Fruit fly (Drosophila melanogaster) whole organism, embryonic: Measurements from ENCODE around the gene RhoGDI.
A peak's percentile ranks its signal among the peaks of the same experiment; 100 is the strongest.

Source experiments
- Atf-2 ChIP-seq: fragments of 200-800 bp; sonication (Bioruptor generic); optimal IDR thresholded peaks from 2 replicates; lab custom pipeline; 2016; ENCODE audit warnings: missing biosample characterization, missing genetic modification characterization
- BEAF-32 ChIP-seq: fragments of 200-800 bp; sonication (Bioruptor generic); optimal IDR thresholded peaks from 3 replicates; lab custom pipeline; 2017; ENCODE audit warnings: missing biosample characterization, missing genetic modification characterization, mild to moderate bottlenecking, moderate library complexity, missing genetic modification reagents
- BtbVII ChIP-seq: fragments of 200-800 bp; sonication (Bioruptor generic); optimal IDR thresholded peaks from 3 replicates; lab custom pipeline; 2017; ENCODE audit warnings: missing biosample characterization, mild to moderate bottlenecking, missing genetic modification characterization
- CG10274 ChIP-seq: fragments of 200-800 bp; sonication (Bioruptor generic); optimal IDR thresholded peaks from 3 replicates; lab custom pipeline; 2017; ENCODE audit warnings: missing biosample characterization, mild to moderate bottlenecking, missing genetic modification characterization
- CG12104 ChIP-seq: fragments of 200-800 bp; sonication (Bioruptor generic); optimal IDR thresholded peaks from 3 replicates; lab custom pipeline; 2016; ENCODE audit warnings: missing biosample characterization, missing genetic modification characterization
- CG12155 ChIP-seq: fragments of 200-800 bp; sonication (Bioruptor generic); optimal IDR thresholded peaks from 3 replicates; lab custom pipeline; 2016; ENCODE audit warnings: missing biosample characterization, missing genetic modification characterization
- CG13775 ChIP-seq: fragments of 200-800 bp; sonication (Bioruptor generic); optimal IDR thresholded peaks from 3 replicates; lab custom pipeline; 2017; ENCODE audit warnings: missing biosample characterization, mild to moderate bottlenecking, missing genetic modification characterization
- CG15479 ChIP-seq: fragments of 200-800 bp; sonication (Bioruptor generic); optimal IDR thresholded peaks from 3 replicates; lab custom pipeline; 2019; ENCODE audit warnings: missing biosample characterization, mild to moderate bottlenecking, missing genetic modification characterization, moderate library complexity
- CG17361 ChIP-seq: fragments of 200-800 bp; sonication (Bioruptor generic); IDR thresholded peaks from 3 replicates; pipeline ENCODE4 v1.3.6; 2022; ENCODE audit warnings: missing biosample characterization, missing genetic modification characterization
- CG17568 ChIP-seq: fragments of 200-800 bp; sonication (Bioruptor generic); optimal IDR thresholded peaks from 2 replicates; lab custom pipeline; 2018; ENCODE audit warnings: missing biosample characterization, mild to moderate bottlenecking, missing genetic modification characterization, moderate library complexity
- CG1792 ChIP-seq: fragments of 200-800 bp; sonication (Bioruptor generic); optimal IDR thresholded peaks from 2 replicates; lab custom pipeline; 2016; ENCODE audit warnings: missing biosample characterization, missing genetic modification characterization
- CG2889 ChIP-seq: fragments of 200-800 bp; sonication (Bioruptor generic); IDR thresholded peaks from 3 replicates; pipeline ENCODE4 v1.3.6; 2022; ENCODE audit warnings: missing biosample characterization, missing genetic modification characterization
- CG31441 ChIP-seq: fragments of 200-800 bp; sonication (Bioruptor generic); IDR thresholded peaks from 2 replicates; pipeline ENCODE4 v1.3.6; 2022; ENCODE audit warnings: missing biosample characterization, missing genetic modification characterization
- CG3407 ChIP-seq: fragments of 200-800 bp; sonication (Bioruptor generic); optimal IDR thresholded peaks from 2 replicates; lab custom pipeline; 2018; ENCODE audit warnings: missing biosample characterization, mild to moderate bottlenecking, missing genetic modification characterization
- CG34376 ChIP-seq: fragments of 200-800 bp; sonication (Bioruptor generic); optimal IDR thresholded peaks from 2 replicates; lab custom pipeline; 2018; ENCODE audit warnings: missing biosample characterization, mild to moderate bottlenecking, missing genetic modification characterization
- CG3838 ChIP-seq: fragments of 200-800 bp; sonication (Bioruptor generic); optimal IDR thresholded peaks from 3 replicates; lab custom pipeline; 2016; ENCODE audit warnings: missing biosample characterization, missing genetic modification characterization
- CG4404 ChIP-seq: fragments of 200-800 bp; sonication (Bioruptor generic); IDR thresholded peaks from 2 replicates; pipeline ENCODE4 v1.3.6; 2022; ENCODE audit warnings: missing biosample characterization, missing genetic modification characterization
- CG7556 ChIP-seq: fragments of 200-800 bp; sonication (Bioruptor generic); optimal IDR thresholded peaks from 2 replicates; lab custom pipeline; 2017; ENCODE audit warnings: missing biosample characterization, mild to moderate bottlenecking, missing genetic modification characterization
- CG8765 ChIP-seq: fragments of 200-800 bp; sonication (Bioruptor generic); IDR thresholded peaks from 2 replicates; pipeline ENCODE4 v1.3.6; 2022; ENCODE audit warnings: missing biosample characterization, missing genetic modification characterization
- CG8924 ChIP-seq: fragments of 200-800 bp; optimal IDR thresholded peaks from 3 replicates; lab custom pipeline; 2019; ENCODE audit warnings: missing biosample characterization, mild to moderate bottlenecking, missing genetic modification characterization, moderate library complexity
- CG9932 ChIP-seq: fragments of 200-800 bp; sonication (Bioruptor generic); IDR thresholded peaks from 2 replicates; pipeline ENCODE4 v1.3.6; 2022; ENCODE audit warnings: missing biosample characterization, missing genetic modification characterization
- CTCF ChIP-seq: fragments of 200-800 bp; sonication (Bioruptor generic); optimal IDR thresholded peaks from 2 replicates; lab custom pipeline; 2017; ENCODE audit warnings: missing biosample characterization, mild to moderate bottlenecking, missing genetic modification characterization, moderate library complexity
- Elba2 ChIP-seq: fragments of 200-800 bp; sonication (Bioruptor generic); optimal IDR thresholded peaks from 3 replicates; lab custom pipeline; 2016; ENCODE audit warnings: missing biosample characterization, missing genetic modification characterization
- Ets65A ChIP-seq: fragments of 200-800 bp; sonication (Bioruptor generic); peaks from one replicate; lab custom pipeline; 2016; ENCODE audit warnings: missing biosample characterization, missing genetic modification characterization
- Hr39 ChIP-seq: fragments of >200 bp; optimal IDR thresholded peaks from 2 replicates; lab custom pipeline; 2017
- Hsf ChIP-seq: fragments of 200-800 bp; sonication (Bioruptor generic); optimal IDR thresholded peaks from 3 replicates; lab custom pipeline; 2016; ENCODE audit warnings: missing biosample characterization, missing genetic modification characterization
- Jarid2 ChIP-seq: fragments of 200-800 bp; sonication (Bioruptor generic); optimal IDR thresholded peaks from 3 replicates; lab custom pipeline; 2017; ENCODE audit warnings: mild to moderate bottlenecking, missing biosample characterization, missing genetic modification reagents, missing genetic modification characterization
- Lpt ChIP-seq: fragments of >200 bp; optimal IDR thresholded peaks from 2 replicates; lab custom pipeline; 2018; ENCODE audit warnings: missing biosample characterization, missing genetic modification characterization
- NC2β ChIP-seq: fragments of 200-800 bp; sonication (Bioruptor generic); optimal IDR thresholded peaks from 2 replicates; lab custom pipeline; 2016; ENCODE audit warnings: missing biosample characterization, missing genetic modification characterization
- Nf-YB ChIP-seq: fragments of 200-800 bp; sonication (Bioruptor generic); optimal IDR thresholded peaks from 3 replicates; lab custom pipeline; 2019; ENCODE audit warnings: missing biosample characterization, mild to moderate bottlenecking, missing genetic modification characterization, moderate library complexity
- NfI ChIP-seq: fragments of 200-800 bp; sonication (Bioruptor generic); optimal IDR thresholded peaks from 3 replicates; lab custom pipeline; 2018; ENCODE audit warnings: missing biosample characterization, mild to moderate bottlenecking, missing genetic modification characterization, moderate library complexity
- Oli ChIP-seq: fragments of 200-800 bp; sonication (Bioruptor generic); optimal IDR thresholded peaks from 2 replicates; lab custom pipeline; 2018; ENCODE audit warnings: missing biosample characterization, mild to moderate bottlenecking, missing genetic modification characterization, moderate library complexity
- Pdp1 ChIP-seq, 2 experiments: fragments of 200-800 bp; sonication (Bioruptor generic); optimal IDR thresholded peaks; 3 replicates each; lab custom pipeline; 2016; ENCODE audit warnings: missing biosample characterization in 2 of 2, missing genetic modification characterization in 2 of 2, mild to moderate bottlenecking in 1 of 2, moderate library complexity in 1 of 2
- Scr ChIP-seq: fragments of 200-800 bp; sonication (Bioruptor generic); IDR thresholded peaks from 2 replicates; pipeline ENCODE4 v1.3.6; 2022; ENCODE audit warnings: missing biosample characterization, missing genetic modification characterization; ENCODE audit not compliant: partially characterized antibody
- Sry-δ ChIP-seq: fragments of 200-800 bp; sonication (Bioruptor generic); optimal IDR thresholded peaks from 2 replicates; lab custom pipeline; 2016; ENCODE audit warnings: missing biosample characterization, missing genetic modification characterization
- cg ChIP-seq: fragments of 200-800 bp; sonication (Bioruptor generic); optimal IDR thresholded peaks from 3 replicates; lab custom pipeline; 2019; ENCODE audit warnings: missing biosample characterization, mild to moderate bottlenecking, missing genetic modification characterization, moderate library complexity
- corto ChIP-seq: fragments of 200-800 bp; sonication (Bioruptor generic); optimal IDR thresholded peaks from 2 replicates; lab custom pipeline; 2016; ENCODE audit warnings: missing biosample characterization, mild to moderate bottlenecking, missing genetic modification characterization, moderate library complexity
- dan ChIP-seq: fragments of 200-800 bp; sonication (Bioruptor generic); IDR thresholded peaks from 2 replicates; pipeline ENCODE4 v1.3.6; 2022; ENCODE audit warnings: missing biosample characterization, missing genetic modification characterization
- ewg ChIP-seq: fragments of 200-800 bp; sonication (Bioruptor generic); optimal IDR thresholded peaks from 3 replicates; lab custom pipeline; 2017; ENCODE audit warnings: mild to moderate bottlenecking, missing biosample characterization, missing genetic modification reagents, missing genetic modification characterization
- fd3F ChIP-seq: fragments of 200-800 bp; sonication (Bioruptor generic); optimal IDR thresholded peaks from 2 replicates; lab custom pipeline; 2018; ENCODE audit warnings: missing biosample characterization, mild to moderate bottlenecking, missing genetic modification characterization, moderate library complexity
- fd64A ChIP-seq: fragments of 200-800 bp; sonication (Bioruptor generic); optimal IDR thresholded peaks from 3 replicates; lab custom pipeline; 2018; ENCODE audit warnings: missing biosample characterization, mild to moderate bottlenecking, missing genetic modification characterization
- fru ChIP-seq: fragments of >200 bp; optimal IDR thresholded peaks from 2 replicates; lab custom pipeline; 2017
- gcm ChIP-seq: fragments of 200-800 bp; sonication (Bioruptor generic); optimal IDR thresholded peaks from 2 replicates; lab custom pipeline; 2019; ENCODE audit warnings: missing biosample characterization, mild to moderate bottlenecking, missing genetic modification characterization, moderate library complexity
- h ChIP-seq: fragments of >200 bp; optimal IDR thresholded peaks from 2 replicates; lab custom pipeline; 2017
- kay ChIP-seq: fragments of 200-800 bp; sonication (Bioruptor generic); optimal IDR thresholded peaks from 2 replicates; lab custom pipeline; 2016; ENCODE audit warnings: missing biosample characterization, missing genetic modification characterization
- lmd ChIP-seq: fragments of 200-800 bp; sonication (Bioruptor generic); IDR thresholded peaks from 2 replicates; pipeline ENCODE4 v1.3.6; 2022; ENCODE audit warnings: missing biosample characterization, missing genetic modification characterization
- maf-S ChIP-seq: fragments of 200-800 bp; sonication (Bioruptor generic); optimal IDR thresholded peaks from 2 replicates; lab custom pipeline; 2016; ENCODE audit warnings: missing biosample characterization, missing genetic modification characterization
- sd ChIP-seq: fragments of 200-800 bp; sonication (Bioruptor generic); optimal IDR thresholded peaks from 3 replicates; lab custom pipeline; 2018; ENCODE audit warnings: missing biosample characterization, mild to moderate bottlenecking, missing genetic modification characterization, moderate library complexity
- sqz ChIP-seq: fragments of 200-800 bp; sonication (Bioruptor generic); optimal IDR thresholded peaks from 3 replicates; lab custom pipeline; 2018; ENCODE audit warnings: missing biosample characterization, mild to moderate bottlenecking, missing genetic modification characterization
- stwl ChIP-seq: fragments of 200-800 bp; sonication (Bioruptor generic); optimal IDR thresholded peaks from 3 replicates; lab custom pipeline; 2018; ENCODE audit warnings: missing biosample characterization, mild to moderate bottlenecking, missing genetic modification characterization, moderate library complexity
- tll ChIP-seq, 2 experiments: fragments of 200-800 bp in 1 of 2; fragments of >200 bp in 1 of 2; sonication (Bioruptor generic) in 1 of 2; optimal IDR thresholded peaks; 2 replicates each; lab custom pipeline; 2017 to 2019; ENCODE audit warnings: missing biosample characterization in 2 of 2, missing genetic modification characterization in 2 of 2, mild to moderate bottlenecking in 1 of 2, moderate library complexity in 1 of 2
- trem ChIP-seq: fragments of 200-800 bp; optimal IDR thresholded peaks from 3 replicates; lab custom pipeline; 2019; ENCODE audit warnings: missing biosample characterization, mild to moderate bottlenecking, missing genetic modification characterization, moderate library complexity
- wdn ChIP-seq: fragments of 200-800 bp; sonication (Bioruptor generic); IDR thresholded peaks from 2 replicates; pipeline ENCODE4 v1.3.6; 2022; ENCODE audit warnings: missing biosample characterization, missing genetic modification characterization
- yki ChIP-seq: fragments of >200 bp; optimal IDR thresholded peaks from 3 replicates; lab custom pipeline; 2018

The RhoGDI gene

dm6 chr3L:19895556-19895995 lies 33.0 kb upstream of the RhoGDI start (continued):
- TF ChIP-seq Nf-YB (peak; percentile 92), Ets65A (GFP tag; lab: Kevin White, UChicago) (no peak), stwl (tag; lab: Kevin White, UChicago) (no peak), BEAF-32 (GFP tag; lab: Kevin White, UChicago) (no peak), CG4404 (no peak), CG7556 (no peak), Jarid2 (no peak), NfI (no peak), CG1792 (no peak), CG3838 (GFP tag; lab: Kevin White, UChicago) (no peak), wdn (no peak), CG17568 (GFP tag; lab: Kevin White, UChicago) (no peak), trem (no peak), Sry-δ (GFP tag; lab: Kevin White, UChicago) (no peak), sqz (GFP tag; lab: Kevin White, UChicago) (no peak), CG15479 (peak; percentile 84), CG13775 (GFP tag; lab: Kevin White, UChicago) (peak; percentile 27), Elba2 (no peak), CG12104 (no peak), h (no peak), Oli (no peak), maf-S (GFP tag; lab: Kevin White, UChicago) (no peak), ewg (GFP tag; lab: Kevin White, UChicago) (no peak), BtbVII (peak; percentile 21), Atf-2 (GFP tag; lab: Kevin White, UChicago) (no peak), tll (GFP tag; optimal IDR thresholded peaks at IDR 0.05; lab: Kevin White, UChicago) (peak; percentile 86 to 94), sd (tag; lab: Kevin White, UChicago) (no peak), cg (GFP tag; lab: Kevin White, UChicago) (peak; percentile 91), CG8765 (GFP tag; lab: Robert Waterston, UW) (no peak), CG2889 (GFP tag; lab: Robert Waterston, UW) (no peak), gcm (no peak), CG31441 (GFP tag; lab: Robert Waterston, UW) (no peak), CTCF (GFP tag; lab: Kevin White, UChicago) (no peak), dan (GFP tag; lab: Robert Waterston, UW) (no peak), CG34376 (GFP tag; lab: Kevin White, UChicago) (peak; percentile 63), fru (lab: Kevin White, UChicago) (peak; percentile 10), CG12155 (peak; percentile 61), kay (GFP tag; lab: Kevin White, UChicago) (no peak), CG3407 (GFP tag; lab: Kevin White, UChicago) (no peak), CG17361 (no peak), Hsf (GFP tag; lab: Kevin White, UChicago) (no peak), fd64A (GFP tag; lab: Kevin White, UChicago) (no peak), CG8924 (tag; lab: Kevin White, UChicago) (peak; percentile 47), Pdp1 (GFP tag; optimal IDR thresholded peaks at IDR 0.05; lab: Kevin White, UChicago) (peak in 1 of 2 experiments; percentile 33), Scr (GFP tag; lab: Robert Waterston, UW) (peak; percentile 19; the same call in 1 of the 2 replicates), CG10274 (GFP tag; lab: Kevin White, UChicago) (no peak), fd3F (GFP tag; lab: Kevin White, UChicago) (no peak), yki (lab: Kevin White, UChicago) (no peak), Lpt (GFP tag; lab: Kevin White, UChicago) (no peak), CG9932 (GFP tag; lab: Robert Waterston, UW) (no peak), Hr39 (lab: Kevin White, UChicago) (no peak), corto (GFP tag; lab: Kevin White, UChicago) (no peak), lmd (no peak), NC2β (GFP tag; lab: Kevin White, UChicago) (no peak)
